Fruit fly (Drosophila melanogaster): ENCODE measurements around the gene CG42716.

dm6 chr3L:16037048-16037477 is 3.5 kb downstream of the CG42716 start:
- TF ChIP-seq psq (optimal IDR thresholded peaks at IDR 0.05) (no peak), pan (optimal IDR thresholded peaks at IDR 0.05) (no peak), CG8478 (optimal IDR thresholded peaks at IDR 0.05) (no peak), Dll (optimal IDR thresholded peaks at IDR 0.05) (no peak), usp (GFP tag; optimal IDR thresholded peaks at IDR 0.05) (no peak), EcR (GFP tag; optimal IDR thresholded peaks at IDR 0.05) (no peak)
